Worm (Caenorhabditis elegans): ENCODE measurements around the gene aakb-1.

Gene aakb-1

ce11 chrX:13739125-13739820 lies 16.3 kb upstream of the aakb-1 start (continued):
- TF ChIP-seq ctbp-1 (GFP tag; IDR thresholded peaks at IDR 0.05) (peak; percentile 90), mep-1 (tag; optimal IDR thresholded peaks at IDR 0.05) (peak; percentile 59), arid-1 (GFP tag; conservative IDR thresholded peaks at IDR 0.05) (no peak), spr-1 (tag; optimal IDR thresholded peaks at IDR 0.05) (no peak), snpc-4 (tag; optimal IDR thresholded peaks at IDR 0.05) (no peak), set-16 (GFP tag; IDR thresholded peaks at IDR 0.05) (peak; percentile 94), mxl-2 (GFP tag; conservative IDR thresholded peaks at IDR 0.05) (no peak), lsy-2 (tag; optimal IDR thresholded peaks at IDR 0.05) (peak in 1 of 2 experiments; percentile 13)

ce11 chrX:13743371-13743770 lies 12.2 kb upstream of the aakb-1 start:
- TF ChIP-seq madf-5 (GFP tag; IDR thresholded peaks at IDR 0.05) (no peak), ceh-32 (tag; optimal IDR thresholded peaks at IDR 0.05; ENCODE audit: poor library complexity) (no peak), ceh-44 (GFP tag; IDR thresholded peaks at IDR 0.05) (no peak), hif-1 (tag; optimal IDR thresholded peaks at IDR 0.05) (no peak), fos-1 (tag; optimal IDR thresholded peaks at IDR 0.05) (no peak), nhr-25 (tag; optimal IDR thresholded peaks at IDR 0.05; ENCODE audit: borderline replicate concordance, insufficient read depth) (no peak), mdl-1 (tag; optimal IDR thresholded peaks at IDR 0.05) (no peak), ceh-82 (tag; optimal IDR thresholded peaks at IDR 0.05) (no peak), mdt-29 (GFP tag; IDR thresholded peaks at IDR 0.05) (no peak), ztf-7 (tag; optimal IDR thresholded peaks at IDR 0.05) (no peak), egl-27 (tag; optimal IDR thresholded peaks at IDR 0.05) (no peak), daf-12 (tag; optimal IDR thresholded peaks at IDR 0.05) (no peak), gei-8 (GFP tag; optimal IDR thresholded peaks at IDR 0.05) (no peak), nhr-48 (tag; optimal IDR thresholded peaks at IDR 0.05) (no peak), F49E8.2 (tag; optimal IDR thresholded peaks at IDR 0.05; ENCODE audit: borderline replicate concordance) (no peak), pqm-1 (tag; optimal IDR thresholded peaks at IDR 0.05) (no peak), nhr-102 (tag; optimal IDR thresholded peaks at IDR 0.05) (no peak)

ce11 chrX:13744543-13745113 lies 10.9 kb upstream of the aakb-1 start:
- peak; percentile 95 for TF ChIP-seq nhr-28 (tag; optimal IDR thresholded peaks at IDR 0.05)
- no peak for TF ChIP-seq unc-62 (GFP tag; optimal IDR thresholded peaks at IDR 0.05 in 1 of 2)
- no peak for TF ChIP-seq unc-62 (tag; optimal IDR thresholded peaks at IDR 0.05)
- TF ChIP-seq gei-8 (GFP tag; optimal IDR thresholded peaks at IDR 0.05), result no peak
- TF ChIP-seq ctbp-1 (GFP tag; IDR thresholded peaks at IDR 0.05), result peak; percentile 40; the same call in 1 of the 2 replicates
- TF ChIP-seq hif-1 (tag; optimal IDR thresholded peaks at IDR 0.05), result peak in 1 of 2 experiments; percentile 47
- TF ChIP-seq ZK337.2 (GFP tag; IDR thresholded peaks at IDR 0.05), result no peak
- no peak for TF ChIP-seq nhr-102 (tag; optimal IDR thresholded peaks at IDR 0.05)
- TF ChIP-seq pqm-1 (tag; optimal IDR thresholded peaks at IDR 0.05), result peak; percentile 38
- TF ChIP-seq nhr-11 (tag; optimal IDR thresholded peaks at IDR 0.05), result peak; percentile 67
- TF ChIP-seq pha-4 (GFP tag; IDR thresholded peaks at IDR 0.05), result no peak
- no peak for TF ChIP-seq pha-4 (tag; optimal IDR thresholded peaks at IDR 0.05)
- no peak for TF ChIP-seq fos-1 (tag; optimal IDR thresholded peaks at IDR 0.05)
- TF ChIP-seq nhr-6 (tag; optimal IDR thresholded peaks at IDR 0.05), result peak; percentile 34
- peak; percentile 26 for TF ChIP-seq mep-1 (tag; optimal IDR thresholded peaks at IDR 0.05)
- no peak for TF ChIP-seq skn-1 (tag; optimal IDR thresholded peaks at IDR 0.05)
- TF ChIP-seq mxl-3 (GFP tag; optimal IDR thresholded peaks at IDR 0.05), result peak; percentile 68
- TF ChIP-seq dmd-6 (GFP tag; IDR thresholded peaks at IDR 0.05), result peak; percentile 84
- no peak for TF ChIP-seq egl-43 (GFP tag; IDR thresholded peaks at IDR 0.05)
- TF ChIP-seq mdl-1 (tag; optimal IDR thresholded peaks at IDR 0.05), result peak in 1 of 2 experiments; percentile 32
- peak; percentile 84 for TF ChIP-seq hlh-11 (tag; optimal IDR thresholded peaks at IDR 0.05)
- TF ChIP-seq aha-1 (tag), result peak; percentile 42
- no peak for TF ChIP-seq spr-1 (tag; optimal IDR thresholded peaks at IDR 0.05)
- TF ChIP-seq R02D3.7 (tag; optimal IDR thresholded peaks at IDR 0.05), result no peak
- peak; percentile 47; the same call in 1 of the 2 replicates for TF ChIP-seq ceh-20 (GFP tag; IDR thresholded peaks at IDR 0.05)
- TF ChIP-seq tra-1 (GFP tag; IDR thresholded peaks at IDR 0.05), result peak; percentile 75
- TF ChIP-seq hlh-30 (tag; optimal IDR thresholded peaks at IDR 0.05; ENCODE audit: insufficient read depth), result peak; percentile 63
- peak in 1 of 2 experiments; percentile 41 for TF ChIP-seq lsy-2 (tag; optimal IDR thresholded peaks at IDR 0.05)
- TF ChIP-seq dve-1 (tag; optimal IDR thresholded peaks at IDR 0.05; ENCODE audit: insufficient read depth), result peak; percentile 8
- TF ChIP-seq zfp-3 (GFP tag; conservative IDR thresholded peaks at IDR 0.05), result no peak
